Worm (Caenorhabditis elegans) whole organism, L1 larva: ENCODE data around the gene F55A11.8.
A peak's percentile ranks its signal among the peaks of the same experiment; 100 is the strongest.

ENCODE experiments used
- C04F5.9 ChIP-seq: sonication (generic microtip); optimal IDR thresholded peaks from 2 replicates; lab custom pipeline; 2016; ENCODE audit warnings: missing genetic modification characterization, missing compliant biosample characterization
- C34B4.2 ChIP-seq: sonication (generic microtip); optimal IDR thresholded peaks from 2 replicates; lab custom pipeline; 2017; ENCODE audit warnings: mild to moderate bottlenecking, missing genetic modification characterization, missing compliant biosample characterization
- alr-1 ChIP-seq: fragments of 200-800 bp; sonication (Bioruptor generic); optimal IDR thresholded peaks from 2 replicates; lab custom pipeline; 2018; ENCODE audit warnings: borderline replicate concordance, mild to moderate bottlenecking, missing genetic modification characterization, missing compliant biosample characterization
- blmp-1 ChIP-seq: fragments of 150-350 bp; optimal IDR thresholded peaks from 2 replicates; lab custom pipeline; 2014; ENCODE audit warnings: missing biosample characterization, missing genetic modification characterization
- ceh-63 ChIP-seq: fragments of 200-800 bp; sonication (Bioruptor generic); optimal IDR thresholded peaks from 2 replicates; lab custom pipeline; 2018; ENCODE audit warnings: mild to moderate bottlenecking, missing genetic modification characterization, missing compliant biosample characterization
- ceh-8 ChIP-seq: fragments of 200-800 bp; sonication (Bioruptor generic); optimal IDR thresholded peaks from 2 replicates; lab custom pipeline; 2018; ENCODE audit warnings: mild to moderate bottlenecking, missing genetic modification characterization, moderate library complexity, missing compliant biosample characterization
- ceh-90 ChIP-seq: sonication (generic microtip); optimal IDR thresholded peaks from 2 replicates; lab custom pipeline; 2016; ENCODE audit warnings: missing genetic modification characterization, missing compliant biosample characterization
- dpl-1 ChIP-seq, 3 experiments: fragments of 150-350 bp in 2 of 3; sonication (generic microtip) in 1 of 3; optimal IDR thresholded peaks; 2 replicates each; lab custom pipeline; 2014 to 2017; ENCODE audit warnings: missing biosample characterization in 3 of 3, missing genetic modification characterization in 3 of 3, missing genetic modification reagents in 3 of 3
- efl-1 ChIP-seq, 4 experiments: fragments of 150-350 bp; optimal IDR thresholded peaks in 3 of 4; peaks in 1 of 4; 1 replicate in 1 of 4; 2 replicates in 3 of 4; lab custom pipeline; 2014; ENCODE audit warnings: missing biosample characterization in 2 of 4, missing genetic modification characterization in 2 of 4, missing genetic modification reagents in 2 of 4
- egl-13 ChIP-seq: sonication (generic microtip); optimal IDR thresholded peaks from 2 replicates; lab custom pipeline; 2016; ENCODE audit warnings: missing genotype, missing genetic modification reagents, missing genetic modification characterization, missing compliant biosample characterization
- egl-27 ChIP-seq, 2 experiments: fragments of 150-350 bp in 1 of 2; sonication (generic microtip); optimal IDR thresholded peaks; 3 replicates each; lab custom pipeline; 2017 to 2018; ENCODE audit warnings: missing biosample characterization in 2 of 2, missing genetic modification characterization in 2 of 2, missing genetic modification reagents in 2 of 2
- elt-2 ChIP-seq: sonication (generic microtip); optimal IDR thresholded peaks from 2 replicates; lab custom pipeline; 2016; ENCODE audit warnings: missing genetic modification characterization, mild to moderate bottlenecking, inconsistent platforms, missing compliant biosample characterization, missing genetic modification reagents
- elt-3 ChIP-seq, 6 experiments: fragments of 150-350 bp in 1 of 6; sonication (generic microtip); optimal IDR thresholded peaks; 2 replicates each; lab custom pipeline; 2017 to 2018; ENCODE audit warnings: missing biosample characterization in 6 of 6, missing genetic modification characterization in 6 of 6, inconsistent platforms in 1 of 6
- ets-5 ChIP-seq: fragments of 200-800 bp; sonication (Bioruptor generic); IDR thresholded peaks from 2 replicates; pipeline ENCODE4 v1.3.6; 2022; ENCODE audit warnings: missing genetic modification characterization, missing compliant biosample characterization
- fkh-8 ChIP-seq: sonication (generic microtip); optimal IDR thresholded peaks from 2 replicates; lab custom pipeline; 2016; ENCODE audit warnings: mild to moderate bottlenecking, missing genetic modification characterization, missing compliant biosample characterization
- grh-1 ChIP-seq: fragments of 200-800 bp; sonication (Bioruptor generic); IDR thresholded peaks from 2 replicates; pipeline ENCODE4 v1.3.6; 2022; ENCODE audit warnings: missing genetic modification reagents, missing genetic modification characterization, missing compliant biosample characterization
- hpl-2 ChIP-seq: fragments of 150-350 bp; optimal IDR thresholded peaks from 2 replicates; lab custom pipeline; 2014; ENCODE audit warnings: missing biosample characterization, missing genetic modification reagents, missing genetic modification characterization
- irx-1 ChIP-seq: sonication (generic microtip); optimal IDR thresholded peaks from 2 replicates; lab custom pipeline; 2016; ENCODE audit warnings: missing genetic modification characterization, missing compliant biosample characterization
- isw-1 ChIP-seq: fragments of 200-800 bp; sonication (Bioruptor generic); IDR thresholded peaks from 2 replicates; pipeline ENCODE4 v1.3.6; 2022; ENCODE audit warnings: missing genetic modification characterization, missing compliant biosample characterization
- jun-1 ChIP-seq: fragments of 150-350 bp; optimal IDR thresholded peaks from 2 replicates; lab custom pipeline; 2014; ENCODE audit warnings: missing biosample characterization, missing genetic modification reagents, missing genetic modification characterization
- lin-14 ChIP-seq: fragments of 200-800 bp; sonication (Bioruptor generic); optimal IDR thresholded peaks from 2 replicates; lab custom pipeline; 2018; ENCODE audit warnings: mild to moderate bottlenecking, missing genetic modification characterization, moderate library complexity, missing compliant biosample characterization
- lin-39 ChIP-seq: fragments of 150-350 bp; optimal IDR thresholded peaks from 2 replicates; lab custom pipeline; 2014; ENCODE audit warnings: missing biosample characterization, missing genetic modification reagents, missing genetic modification characterization
- mab-9 ChIP-seq: fragments of 200-800 bp; sonication (Bioruptor generic); IDR thresholded peaks from 2 replicates; pipeline ENCODE4 v1.3.6; 2022; ENCODE audit warnings: missing genetic modification reagents, missing genetic modification characterization, missing compliant biosample characterization
- mdl-1 ChIP-seq, 2 experiments: fragments of 150-350 bp; optimal IDR thresholded peaks; 2 replicates each; lab custom pipeline; 2014 to 2017; ENCODE audit warnings: missing biosample characterization in 2 of 2, missing genetic modification characterization in 2 of 2, inconsistent platforms in 1 of 2
- mef-2 ChIP-seq: fragments of 150-350 bp; optimal IDR thresholded peaks from 2 replicates; lab custom pipeline; 2014; ENCODE audit warnings: missing biosample characterization, missing genetic modification characterization
- nhr-11 ChIP-seq: fragments of 150-350 bp; optimal IDR thresholded peaks from 2 replicates; lab custom pipeline; 2014; ENCODE audit warnings: missing biosample characterization, missing genetic modification characterization
- nhr-12 ChIP-seq: sonication (generic microtip); optimal IDR thresholded peaks from 2 replicates; lab custom pipeline; 2017; ENCODE audit warnings: missing biosample characterization, missing genetic modification characterization
- nhr-20 ChIP-seq: sonication (generic microtip); optimal IDR thresholded peaks from 2 replicates; lab custom pipeline; 2016; ENCODE audit warnings: mild to moderate bottlenecking, missing genetic modification characterization, missing compliant biosample characterization
- nhr-237 ChIP-seq: fragments of 150-350 bp; optimal IDR thresholded peaks from 2 replicates; lab custom pipeline; 2014; ENCODE audit warnings: missing biosample characterization, missing genetic modification characterization
- nhr-47 ChIP-seq: sonication (generic microtip); optimal IDR thresholded peaks from 2 replicates; lab custom pipeline; 2016; ENCODE audit warnings: mild to moderate bottlenecking, missing genetic modification characterization, moderate library complexity, missing compliant biosample characterization
- nhr-76 ChIP-seq: sonication (generic microtip); optimal IDR thresholded peaks from 2 replicates; lab custom pipeline; 2017; ENCODE audit warnings: missing biosample characterization, missing genetic modification characterization
- nhr-77 ChIP-seq: fragments of 150-350 bp; optimal IDR thresholded peaks from 2 replicates; lab custom pipeline; 2014; ENCODE audit warnings: missing biosample characterization, missing genetic modification characterization
- nhr-85 ChIP-seq: sonication (generic microtip); peaks from one replicate; lab custom pipeline; 2016; ENCODE audit warnings: missing genetic modification characterization, inconsistent platforms, missing compliant biosample characterization
- nhr-90 ChIP-seq: sonication (generic microtip); optimal IDR thresholded peaks from 2 replicates; lab custom pipeline; 2016; ENCODE audit warnings: mild to moderate bottlenecking, missing genetic modification characterization, missing compliant biosample characterization; ENCODE audit not compliant: poor library complexity
- pag-3 ChIP-seq: sonication (generic microtip); optimal IDR thresholded peaks from 2 replicates; lab custom pipeline; 2017; ENCODE audit warnings: missing genetic modification characterization, mild to moderate bottlenecking, missing compliant biosample characterization, antibody characterized with exemption, borderline replicate concordance; ENCODE audit not compliant: insufficient read depth
- pqm-1 ChIP-seq: sonication (generic microtip); optimal IDR thresholded peaks from 3 replicates; lab custom pipeline; 2017; ENCODE audit warnings: missing biosample characterization, missing genetic modification characterization
- skn-1 ChIP-seq: fragments of 150-350 bp; optimal IDR thresholded peaks from 2 replicates; lab custom pipeline; 2014; ENCODE audit warnings: missing biosample characterization, missing genetic modification characterization
- snu-23 ChIP-seq: sonication (generic microtip); optimal IDR thresholded peaks from 2 replicates; lab custom pipeline; 2016; ENCODE audit warnings: missing genetic modification characterization, missing compliant biosample characterization
- sup-37 ChIP-seq: fragments of 200-800 bp; sonication (Bioruptor generic); optimal IDR thresholded peaks from 2 replicates; lab custom pipeline; 2018; ENCODE audit warnings: mild to moderate bottlenecking, missing genetic modification characterization, missing compliant biosample characterization
- xbp-1 ChIP-seq: sonication (generic microtip); optimal IDR thresholded peaks from 2 replicates; lab custom pipeline; 2016; ENCODE audit warnings: missing genetic modification characterization, missing compliant biosample characterization
- zip-4 ChIP-seq: fragments of 200-800 bp; sonication (Bioruptor generic); optimal IDR thresholded peaks from 2 replicates; lab custom pipeline; 2018; ENCODE audit warnings: mild to moderate bottlenecking, missing genetic modification characterization, moderate library complexity, missing compliant biosample characterization
- ztf-11 ChIP-seq, 2 experiments: sonication (generic microtip); optimal IDR thresholded peaks; 2 replicates each; lab custom pipeline; 2016 to 2017; ENCODE audit warnings: missing genetic modification characterization in 2 of 2, missing biosample characterization in 1 of 2, missing compliant biosample characterization in 1 of 2
- ztf-4 ChIP-seq: fragments of 150-350 bp; optimal IDR thresholded peaks from 2 replicates; lab custom pipeline; 2014; ENCODE audit warnings: missing biosample characterization, missing genetic modification characterization

Gene F55A11.8

ce11 chrV:11787742-11788238 lies at the start of gene F55A11.8:
F55A11.8 (plus strand) TSS chrV:11788188.
- TF ChIP-seq lin-39 (tag; lab: Kevin White, UChicago): no peak
- TF ChIP-seq nhr-47 (tag; lab: Kevin White, UChicago): no peak
- TF ChIP-seq nhr-85: peak; percentile 23

DNA sequence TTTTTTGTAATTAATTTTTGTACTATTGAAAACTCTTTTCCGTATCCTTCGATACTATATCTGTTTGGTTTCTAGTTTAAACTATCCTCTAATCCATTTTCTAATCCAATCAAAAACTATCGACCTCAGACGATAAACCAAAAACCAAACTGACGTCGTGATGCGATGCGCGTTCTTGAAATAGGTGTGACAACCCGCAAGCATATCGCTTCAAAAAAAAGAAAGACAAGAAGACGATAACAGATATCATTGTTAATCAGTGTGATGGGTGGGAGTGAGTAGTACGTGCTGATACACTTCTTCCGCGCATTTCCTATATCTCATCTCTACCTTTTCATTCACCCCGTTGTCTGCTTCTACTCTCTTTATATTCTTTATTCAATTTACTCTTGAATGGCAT lies 48.2 kb upstream of the F55A11.8 start, which contains the start of gene T04F3.1:
Gene T04F3.1, plus strand, starts transcription at position 246 of the 400 bp plus-strand sequence.
- TF ChIP-seq pag-3 (tag; lab: Kevin White, UChicago) (no peak), nhr-11 (tag; lab: Kevin White, UChicago) (no peak), elt-3 (tag; optimal IDR thresholded peaks at IDR 0.05; lab: Kevin White, UChicago) (peak in 5 of 6 experiments; percentile 16 to 73 (median 67)), nhr-12 (tag; lab: Kevin White, UChicago) (no peak), ztf-11 (tag; optimal IDR thresholded peaks at IDR 0.05; lab: Kevin White, UChicago) (no peak), mef-2 (tag; lab: Kevin White, UChicago) (no peak), ztf-4 (tag; lab: Kevin White, UChicago) (no peak), blmp-1 (tag; lab: Kevin White, UChicago) (peak; percentile 77), mdl-1 (tag; optimal IDR thresholded peaks at IDR 0.05; lab: Kevin White, UChicago) (no peak), irx-1 (tag; lab: Kevin White, UChicago) (no peak), zip-4 (GFP tag; lab: Kevin White, UChicago) (no peak), snu-23 (GFP tag; lab: Kevin White, UChicago) (no peak), ceh-63 (no peak), jun-1 (tag; lab: Kevin White, UChicago) (no peak), ets-5 (GFP tag; lab: Robert Waterston, UW) (no peak), nhr-76 (no peak), nhr-47 (tag; lab: Kevin White, UChicago) (no peak), lin-14 (GFP tag; lab: Kevin White, UChicago) (peak; percentile 44), sup-37 (GFP tag; lab: Kevin White, UChicago) (no peak), elt-2 (no peak), efl-1 (optimal IDR thresholded peaks at IDR 0.05; lab: Kevin White, UChicago) (no peak), efl-1 (GFP tag; optimal IDR thresholded peaks at IDR 0.05 in 1 of 2; lab: Kevin White, UChicago) (peak in 1 of 2 experiments; percentile 43), nhr-85 (no peak), nhr-237 (tag; lab: Kevin White, UChicago) (no peak), C04F5.9 (tag; lab: Kevin White, UChicago) (no peak), egl-27 (tag; optimal IDR thresholded peaks at IDR 0.05; lab: Kevin White, UChicago) (no peak), pqm-1 (tag; lab: Kevin White, UChicago) (no peak), C34B4.2 (tag; lab: Kevin White, UChicago) (no peak), lin-39 (tag; lab: Kevin White, UChicago) (no peak), ceh-8 (GFP tag; lab: Kevin White, UChicago) (no peak), fkh-8 (tag; lab: Kevin White, UChicago) (no peak), skn-1 (no peak), dpl-1 (GFP tag; optimal IDR thresholded peaks at IDR 0.05; lab: Kevin White, UChicago) (no peak), grh-1 (no peak), ceh-90 (tag; lab: Kevin White, UChicago) (no peak), mab-9 (GFP tag; lab: Robert Waterston, UW) (no peak), nhr-77 (no peak), alr-1 (no peak), nhr-20 (tag; lab: Kevin White, UChicago) (peak; percentile 8), nhr-90 (tag; lab: Kevin White, UChicago) (no peak), egl-13 (tag; lab: Kevin White, UChicago) (no peak), hpl-2 (no peak), xbp-1 (no peak), isw-1 (GFP tag; lab: Robert Waterston, UW) (no peak)
